Worm (Caenorhabditis elegans) whole organism, L4 larva: ENCODE measurements around the gene F36D3.14.

Source experiments
- attf-4 ChIP-seq: sonication (generic microtip); optimal IDR thresholded peaks from 3 replicates; lab custom pipeline; 2017; ENCODE audit warnings: missing biosample characterization, missing genetic modification characterization
- ceh-28 ChIP-seq: fragments of 150-350 bp; optimal IDR thresholded peaks from 2 replicates; lab custom pipeline; 2014; ENCODE audit warnings: missing biosample characterization, missing genetic modification reagents, missing genetic modification characterization
- ces-1 ChIP-seq: fragments of 150-350 bp; sonication (generic microtip); optimal IDR thresholded peaks from 4 replicates; lab custom pipeline; 2014; ENCODE audit warnings: missing biosample characterization, missing genetic modification reagents, missing genetic modification characterization
- dpl-1 ChIP-seq: fragments of 150-350 bp; optimal IDR thresholded peaks from 2 replicates; lab custom pipeline; 2014; ENCODE audit warnings: missing biosample characterization, missing genetic modification reagents, missing genetic modification characterization
- fos-1 ChIP-seq: fragments of 150-350 bp; optimal IDR thresholded peaks from 2 replicates; lab custom pipeline; 2014; ENCODE audit warnings: missing biosample characterization, missing genetic modification characterization
- lin-13 ChIP-seq: fragments of 150-350 bp; optimal IDR thresholded peaks from 2 replicates; lab custom pipeline; 2014; ENCODE audit warnings: missing biosample characterization, missing genetic modification reagents, missing genetic modification characterization
- lsy-2 ChIP-seq, 2 experiments: fragments of 150-350 bp in 1 of 2; sonication (generic microtip) in 1 of 2; optimal IDR thresholded peaks; 2 replicates each; lab custom pipeline; 2014 to 2017; ENCODE audit warnings: missing biosample characterization in 2 of 2, missing genetic modification characterization in 2 of 2
- nhr-102 ChIP-seq: sonication (generic microtip); optimal IDR thresholded peaks from 2 replicates; lab custom pipeline; 2016; ENCODE audit warnings: mild to moderate bottlenecking, missing genetic modification characterization, moderate library complexity, missing compliant biosample characterization
- nhr-41 ChIP-seq: fragments of 200-800 bp; sonication (Bioruptor generic); IDR thresholded peaks from 2 replicates; pipeline ENCODE4 v1.3.6; 2022; ENCODE audit warnings: missing genetic modification reagents, missing genetic modification characterization, missing compliant biosample characterization
- nhr-76 ChIP-seq: fragments of 150-350 bp; optimal IDR thresholded peaks from 2 replicates; lab custom pipeline; 2014; ENCODE audit warnings: missing biosample characterization, missing genetic modification characterization
- skn-1 ChIP-seq: fragments of 150-350 bp; optimal IDR thresholded peaks from 2 replicates; lab custom pipeline; 2014; ENCODE audit warnings: missing biosample characterization, missing genetic modification characterization
- unc-62 ChIP-seq, 3 experiments: fragments of 150-350 bp in 1 of 3; sonication (generic microtip); optimal IDR thresholded peaks in 2 of 3; peaks in 1 of 3; 1 replicate in 1 of 3; 2 replicates in 2 of 3; lab custom pipeline; 2014 to 2017; ENCODE audit warnings: missing biosample characterization in 3 of 3, missing genetic modification characterization in 3 of 3, missing genetic modification reagents in 3 of 3, missing genotype in 1 of 3
- ztf-11 ChIP-seq: fragments of 150-350 bp; optimal IDR thresholded peaks from 2 replicates; lab custom pipeline; 2014; ENCODE audit warnings: missing biosample characterization, missing genetic modification characterization

ce11 chrV:16483681-16484080 lies 19.4 kb downstream of the F36D3.14 start, which contains the start of gene srh-139:
- peak in 1 of 2 experiments; percentile 11 for TF ChIP-seq unc-62 (GFP tag; optimal IDR thresholded peaks at IDR 0.05 in 1 of 2; lab: Kevin White, UChicago)
- TF ChIP-seq unc-62 (tag; optimal IDR thresholded peaks at IDR 0.05; lab: Kevin White, UChicago): no peak
- TF ChIP-seq ceh-28 (tag; lab: Kevin White, UChicago): no peak
- TF ChIP-seq skn-1: no peak
- no peak for TF ChIP-seq ztf-11
- no peak for TF ChIP-seq lsy-2 (tag; optimal IDR thresholded peaks at IDR 0.05; lab: Kevin White, UChicago)
- no peak for TF ChIP-seq nhr-41 (GFP tag; lab: Robert Waterston, UW)
- TF ChIP-seq ces-1 (GFP tag; lab: Kevin White, UChicago): no peak
- no peak for TF ChIP-seq attf-4 (tag; lab: Kevin White, UChicago)
- no peak for TF ChIP-seq fos-1 (tag; lab: Kevin White, UChicago)
- TF ChIP-seq lin-13 (GFP tag; lab: Kevin White, UChicago): no peak
- TF ChIP-seq nhr-102 (tag; lab: Kevin White, UChicago): no peak
- no peak for TF ChIP-seq dpl-1
- TF ChIP-seq nhr-76 (tag; lab: Kevin White, UChicago): no peak
